Fruit fly (Drosophila melanogaster) whole organism, embryonic: ENCODE measurements around the gene CG2767.
"Not testable (repeated sequence)": the region's sequence is repeated elsewhere in the genome, so short reads cannot be mapped to it uniquely, and the experiment has no call there.

Experiments
- Ada2b ChIP-seq: fragments of 200-800 bp; sonication (Bioruptor generic); IDR thresholded peaks from 2 replicates; pipeline ENCODE4 v1.3.6; 2022; ENCODE audit warnings: missing biosample characterization, missing genetic modification characterization
- Atf-2 ChIP-seq: fragments of 200-800 bp; sonication (Bioruptor generic); optimal IDR thresholded peaks from 2 replicates; lab custom pipeline; 2016; ENCODE audit warnings: missing biosample characterization, missing genetic modification characterization
- BEAF-32 ChIP-seq: fragments of 200-800 bp; sonication (Bioruptor generic); optimal IDR thresholded peaks from 3 replicates; lab custom pipeline; 2017; ENCODE audit warnings: missing biosample characterization, missing genetic modification characterization, mild to moderate bottlenecking, moderate library complexity, missing genetic modification reagents
- CG10267 ChIP-seq: fragments of 200-800 bp; sonication (Bioruptor generic); optimal IDR thresholded peaks from 2 replicates; lab custom pipeline; 2018; ENCODE audit warnings: missing biosample characterization, mild to moderate bottlenecking, missing genetic modification characterization, moderate library complexity
- CG11695 ChIP-seq: fragments of 200-800 bp; sonication (Bioruptor generic); IDR thresholded peaks from 3 replicates; pipeline ENCODE4 v1.3.6; 2022; ENCODE audit warnings: missing biosample characterization, missing genetic modification characterization
- CG11696 ChIP-seq: fragments of 200-800 bp; sonication (Bioruptor generic); IDR thresholded peaks from 2 replicates; pipeline ENCODE4 v1.3.6; 2022; ENCODE audit warnings: missing biosample characterization, missing genetic modification characterization
- CG14441 ChIP-seq: fragments of 200-800 bp; sonication (Bioruptor generic); IDR thresholded peaks from 2 replicates; pipeline ENCODE4 v1.3.6; 2022; ENCODE audit warnings: missing biosample characterization, missing genetic modification characterization
- CG32532 ChIP-seq: fragments of 200-800 bp; sonication (Bioruptor generic); IDR thresholded peaks from 2 replicates; pipeline ENCODE4 v1.3.6; 2022; ENCODE audit warnings: missing biosample characterization, missing genetic modification characterization
- CG8765 ChIP-seq: fragments of 200-800 bp; sonication (Bioruptor generic); IDR thresholded peaks from 2 replicates; pipeline ENCODE4 v1.3.6; 2022; ENCODE audit warnings: missing biosample characterization, missing genetic modification characterization
- CG9215 ChIP-seq: fragments of 200-800 bp; sonication (Bioruptor generic); IDR thresholded peaks from 2 replicates; pipeline ENCODE4 v1.3.6; 2022; ENCODE audit warnings: missing biosample characterization, missing genetic modification characterization
- CkIIα-i1 ChIP-seq: fragments of 200-800 bp; sonication (Bioruptor generic); IDR thresholded peaks from 2 replicates; pipeline ENCODE4 v1.3.6; 2022; ENCODE audit warnings: missing biosample characterization, missing genetic modification characterization
- D19A ChIP-seq: fragments of 200-800 bp; optimal IDR thresholded peaks from 3 replicates; lab custom pipeline; 2019; ENCODE audit warnings: missing biosample characterization, mild to moderate bottlenecking, missing genetic modification characterization, moderate library complexity
- Dbx ChIP-seq: fragments of 200-800 bp; sonication (Bioruptor generic); IDR thresholded peaks from 3 replicates; pipeline ENCODE4 v1.3.6; 2022; ENCODE audit warnings: missing biosample characterization, missing genetic modification characterization
- Dll ChIP-seq: fragments of 200-800 bp; sonication (Bioruptor generic); IDR thresholded peaks from 4 replicates; pipeline ENCODE4 v1.3.6; 2022; ENCODE audit warnings: missing biosample characterization, missing genetic modification characterization; ENCODE audit not compliant: partially characterized antibody
- Dp ChIP-seq: fragments of 200-800 bp; sonication (Bioruptor generic); optimal IDR thresholded peaks from 2 replicates; lab custom pipeline; 2018; ENCODE audit warnings: missing biosample characterization, mild to moderate bottlenecking, missing genetic modification characterization, moderate library complexity
- Drgx ChIP-seq: fragments of 200-800 bp; sonication (Bioruptor generic); IDR thresholded peaks from 2 replicates; pipeline ENCODE4 v1.3.6; 2022; ENCODE audit warnings: missing biosample characterization, missing genetic modification characterization
- E2f1 ChIP-seq: fragments of 200-800 bp; sonication (Bioruptor generic); IDR thresholded peaks from 2 replicates; pipeline ENCODE4 v1.3.6; 2022; ENCODE audit warnings: missing biosample characterization, missing genetic modification characterization
- Lhr ChIP-seq: fragments of 200-800 bp; sonication (Bioruptor generic); optimal IDR thresholded peaks from 3 replicates; lab custom pipeline; 2017; ENCODE audit warnings: mild to moderate bottlenecking, missing biosample characterization, missing genetic modification reagents, missing genetic modification characterization
- Myb ChIP-seq: fragments of 200-800 bp; sonication (Bioruptor generic); optimal IDR thresholded peaks from 2 replicates; lab custom pipeline; 2016; ENCODE audit warnings: missing biosample characterization, missing genetic modification characterization
- NC2α ChIP-seq: fragments of 200-800 bp; sonication (Bioruptor generic); optimal IDR thresholded peaks from 2 replicates; lab custom pipeline; 2016; ENCODE audit warnings: missing biosample characterization, missing genetic modification characterization
- Ptx1 ChIP-seq: fragments of 200-800 bp; sonication (Bioruptor generic); IDR thresholded peaks from 2 replicates; pipeline ENCODE4 v1.3.6; 2022; ENCODE audit warnings: missing biosample characterization, missing genetic modification characterization
- Rfx ChIP-seq: fragments of 200-800 bp; sonication (Bioruptor generic); IDR thresholded peaks from 2 replicates; pipeline ENCODE4 v1.3.6; 2022; ENCODE audit warnings: missing biosample characterization, missing genetic modification characterization
- Scr ChIP-seq: fragments of 200-800 bp; sonication (Bioruptor generic); IDR thresholded peaks from 2 replicates; pipeline ENCODE4 v1.3.6; 2022; ENCODE audit warnings: missing biosample characterization, missing genetic modification characterization; ENCODE audit not compliant: partially characterized antibody
- Trl ChIP-seq, 3 experiments: fragments of >200 bp in 2 of 3; fragments of 200-800 bp in 1 of 3; sonication (Bioruptor generic) in 1 of 3; optimal IDR thresholded peaks; 2 replicates in 1 of 3; 3 replicates in 2 of 3; lab custom pipeline; 2016 to 2017; ENCODE audit warnings: missing biosample characterization in 1 of 3, missing genetic modification characterization in 1 of 3
- YL-1 ChIP-seq: fragments of 200-800 bp; sonication (Bioruptor generic); optimal IDR thresholded peaks from 3 replicates; lab custom pipeline; 2017; ENCODE audit warnings: missing biosample characterization, mild to moderate bottlenecking, missing genetic modification characterization
- al ChIP-seq: fragments of 200-800 bp; sonication (Bioruptor generic); IDR thresholded peaks from 2 replicates; pipeline ENCODE4 v1.3.6; 2022; ENCODE audit warnings: missing biosample characterization, missing genetic modification characterization
- dysf ChIP-seq: fragments of 200-800 bp; sonication (Bioruptor generic); IDR thresholded peaks from 3 replicates; pipeline ENCODE4 v1.3.6; 2022; ENCODE audit warnings: missing biosample characterization, missing genetic modification characterization
- ewg ChIP-seq: fragments of 200-800 bp; sonication (Bioruptor generic); optimal IDR thresholded peaks from 3 replicates; lab custom pipeline; 2017; ENCODE audit warnings: mild to moderate bottlenecking, missing biosample characterization, missing genetic modification reagents, missing genetic modification characterization
- gt ChIP-seq: fragments of 200-800 bp; sonication (Bioruptor generic); IDR thresholded peaks from 2 replicates; pipeline ENCODE4 v1.3.6; 2022; ENCODE audit warnings: missing biosample characterization, missing genetic modification characterization
- hkb ChIP-seq, 2 experiments: fragments of 200-800 bp in 1 of 2; fragments of >200 bp in 1 of 2; sonication (Bioruptor generic) in 1 of 2; IDR thresholded peaks in 1 of 2; optimal IDR thresholded peaks in 1 of 2; 2 replicates each; pipeline versions ENCODE4 v1.3.6 to Lab custom; 2017 to 2022; ENCODE audit warnings: missing biosample characterization in 1 of 2, missing genetic modification characterization in 1 of 2
- odd ChIP-seq: fragments of 200-800 bp; sonication (Bioruptor generic); optimal IDR thresholded peaks from 2 replicates; lab custom pipeline; 2017; ENCODE audit warnings: missing biosample characterization, mild to moderate bottlenecking, missing genetic modification characterization
- onecut ChIP-seq: fragments of 200-800 bp; sonication (Bioruptor generic); IDR thresholded peaks from 2 replicates; pipeline ENCODE4 v1.3.6; 2022; ENCODE audit warnings: missing biosample characterization, missing genetic modification characterization
- pan ChIP-seq, 4 experiments: fragments of >200 bp in 3 of 4; fragments of 200-800 bp in 1 of 4; sonication (Bioruptor generic) in 1 of 4; optimal IDR thresholded peaks in 3 of 4; IDR thresholded peaks in 1 of 4; 2 replicates each; pipeline versions ENCODE4 v1.3.6 to Lab custom; 2017 to 2022; ENCODE audit warnings: missing biosample characterization in 2 of 4, missing genetic modification characterization in 2 of 4, mixed read lengths in 1 of 4
- pfk ChIP-seq: fragments of 200-800 bp; sonication (Bioruptor generic); optimal IDR thresholded peaks from 2 replicates; lab custom pipeline; 2018; ENCODE audit warnings: missing biosample characterization, mild to moderate bottlenecking, missing genetic modification characterization, moderate library complexity
- prd ChIP-seq, 3 experiments: fragments of >200 bp in 2 of 3; fragments of 200-800 bp in 1 of 3; sonication (Bioruptor generic) in 1 of 3; optimal IDR thresholded peaks in 2 of 3; IDR thresholded peaks in 1 of 3; 2 replicates in 2 of 3; 3 replicates in 1 of 3; pipeline versions ENCODE4 v1.3.6 to Lab custom; 2017 to 2022; ENCODE audit warnings: missing biosample characterization in 1 of 3, missing genetic modification characterization in 1 of 3
- pros ChIP-seq: fragments of 200-800 bp; sonication (Bioruptor generic); optimal IDR thresholded peaks from 3 replicates; lab custom pipeline; 2019; ENCODE audit warnings: missing biosample characterization, mild to moderate bottlenecking, missing genetic modification characterization, moderate library complexity
- pzg ChIP-seq: fragments of 200-800 bp; sonication (Bioruptor generic); optimal IDR thresholded peaks from 3 replicates; lab custom pipeline; 2018; ENCODE audit warnings: missing biosample characterization, mild to moderate bottlenecking, missing genetic modification characterization, moderate library complexity
- ranshi ChIP-seq: fragments of 200-800 bp; sonication (Bioruptor generic); IDR thresholded peaks from 2 replicates; pipeline ENCODE4 v1.3.6; 2022; ENCODE audit warnings: missing biosample characterization, missing genetic modification characterization
- stwl ChIP-seq: fragments of 200-800 bp; sonication (Bioruptor generic); optimal IDR thresholded peaks from 3 replicates; lab custom pipeline; 2018; ENCODE audit warnings: missing biosample characterization, mild to moderate bottlenecking, missing genetic modification characterization, moderate library complexity
- tgo ChIP-seq: fragments of 200-800 bp; sonication (Bioruptor generic); IDR thresholded peaks from 3 replicates; pipeline ENCODE4 v1.3.6; 2022; ENCODE audit warnings: missing biosample characterization, missing genetic modification characterization
- unc-4 ChIP-seq: fragments of 200-800 bp; sonication (Bioruptor generic); IDR thresholded peaks from 2 replicates; pipeline ENCODE4 v1.3.6; 2022; ENCODE audit warnings: missing biosample characterization, missing genetic modification characterization; ENCODE audit not compliant: partially characterized antibody
- vvl ChIP-seq: fragments of 200-800 bp; sonication (Bioruptor generic); IDR thresholded peaks from 2 replicates; pipeline ENCODE4 v1.3.6; 2022; ENCODE audit warnings: missing biosample characterization, missing genetic modification characterization
- zfh1 ChIP-seq: fragments of 200-800 bp; sonication (Bioruptor generic); IDR thresholded peaks from 3 replicates; pipeline ENCODE4 v1.3.6; 2022; ENCODE audit warnings: missing biosample characterization, missing genetic modification characterization

Gene CG2767

DNA sequence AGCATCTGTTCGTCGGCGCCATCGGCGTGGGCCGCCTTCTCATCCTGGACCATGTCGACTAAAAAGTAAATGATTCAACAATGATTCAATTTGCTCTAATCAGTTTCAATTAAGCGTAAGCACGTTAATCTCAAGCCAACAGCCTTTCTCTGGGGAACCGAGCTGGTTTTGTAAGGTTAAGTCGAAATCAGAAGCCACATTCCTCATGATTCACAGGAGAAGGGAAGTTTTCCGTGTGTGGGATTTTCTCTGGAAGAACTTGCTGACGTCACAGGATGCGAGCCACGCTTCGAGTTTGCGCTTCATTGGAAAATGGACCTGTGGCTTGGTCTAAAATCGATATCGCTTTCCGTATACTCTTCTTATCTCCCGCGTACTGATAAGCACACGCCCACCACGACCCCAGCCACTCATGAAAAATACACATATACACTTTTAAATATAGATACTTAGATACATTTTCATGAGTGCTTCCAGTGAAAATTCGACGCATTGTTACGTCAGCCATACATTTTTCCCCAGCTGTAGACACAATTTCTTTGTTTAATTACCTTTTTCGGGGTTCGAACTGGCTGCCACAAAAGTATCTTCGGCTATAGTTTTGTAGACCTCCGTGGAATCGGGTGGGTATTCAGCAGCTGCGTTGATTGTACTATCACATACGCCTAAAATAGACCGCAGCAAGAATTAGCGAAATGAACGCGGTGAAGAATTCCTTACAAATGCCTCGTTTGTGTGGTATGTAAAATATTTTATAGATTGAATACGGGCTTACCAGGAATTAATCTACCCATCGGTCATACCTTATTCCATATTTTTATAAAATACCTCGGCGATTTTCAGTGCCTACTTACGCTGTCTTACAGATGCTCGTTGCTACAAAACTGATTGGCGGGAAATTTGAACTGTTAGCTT is 30.6 kb downstream of the CG2767 start (continued):
- no peak for TF ChIP-seq pros
- TF ChIP-seq NC2α = peak; percentile 42
- no peak for TF ChIP-seq pfk

DNA sequence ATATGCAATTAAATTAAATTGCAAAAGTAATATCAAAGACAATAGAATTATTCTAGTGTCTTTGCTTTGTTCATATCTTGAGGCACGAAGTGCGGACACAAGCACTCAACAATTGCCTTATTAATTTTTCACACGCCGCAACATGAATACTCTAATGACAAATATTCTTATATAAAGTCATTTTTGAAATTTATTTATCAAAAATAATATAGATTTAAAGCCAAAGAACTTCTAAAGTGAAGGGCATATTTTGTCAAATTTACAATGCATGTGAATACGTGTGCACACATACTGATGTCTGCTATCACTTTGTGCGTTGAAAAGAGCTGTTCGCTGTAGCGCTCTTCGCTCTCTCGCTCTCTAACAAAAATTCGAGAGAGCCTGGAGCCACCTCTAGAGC is 34.0 kb downstream of the CG2767 start:
- TF ChIP-seq D19A (tag; lab: Kevin White, UChicago) = peak; percentile 57
- peak; percentile 50 for TF ChIP-seq Rfx
- TF ChIP-seq pan (optimal IDR thresholded peaks at IDR 0.05; lab: Kevin White, UChicago); Trl (GFP tag; optimal IDR thresholded peaks at IDR 0.05; lab: Kevin White, UChicago); hkb (optimal IDR thresholded peaks at IDR 0.05; lab: Kevin White, UChicago); prd (optimal IDR thresholded peaks at IDR 0.05; lab: Kevin White, UChicago): not testable (repeated sequence)
- TF ChIP-seq pan (GFP tag; optimal IDR thresholded peaks at IDR 0.05 in 1 of 2, IDR thresholded peaks at IDR 0.05 in 1 of 2) = peak in 1 of 2 experiments; percentile 38
- TF ChIP-seq Trl (optimal IDR thresholded peaks at IDR 0.05; lab: Kevin White, UChicago) = peak in 1 of 2 experiments; percentile 72
- TF ChIP-seq CG9215 = peak; percentile 30; the same call in 1 of the 2 replicates
- TF ChIP-seq E2f1 (GFP tag; lab: Robert Waterston, UW) = peak; percentile 58
- peak; percentile 35; the same call in 1 of the 3 replicates for TF ChIP-seq tgo (GFP tag; lab: Robert Waterston, UW)
- TF ChIP-seq al (GFP tag; lab: Robert Waterston, UW) = 0 out of 2 replicates have a peak, but pooled peaks have one; percentile 22
- peak; percentile 15; the same call in 1 of the 2 replicates for TF ChIP-seq CG11696 (GFP tag; lab: Robert Waterston, UW)
- peak; percentile 57 for TF ChIP-seq vvl
- 0 out of 2 replicates have a peak, but pooled peaks have one; percentile 4 for TF ChIP-seq onecut (GFP tag; lab: Robert Waterston, UW)
- TF ChIP-seq Drgx (GFP tag; lab: Robert Waterston, UW) = peak; percentile 70
- peak; percentile 43; the same call in 2 of the 3 replicates for TF ChIP-seq Dbx (GFP tag; lab: Robert Waterston, UW)
- TF ChIP-seq Ada2b = peak; percentile 51
- TF ChIP-seq hkb (GFP tag; IDR thresholded peaks at IDR 0.05; lab: Robert Waterston, UW) = peak; percentile 64
- peak; percentile 64; the same call in 1 of the 2 replicates for TF ChIP-seq ranshi (GFP tag; lab: Robert Waterston, UW)
- peak; percentile 40; the same call in 1 of the 2 replicates for TF ChIP-seq CG14441 (GFP tag; lab: Robert Waterston, UW)
- TF ChIP-seq prd (GFP tag; IDR thresholded peaks at IDR 0.05; lab: Robert Waterston, UW) = peak; percentile 49; the same call in 2 of the 3 replicates
- TF ChIP-seq CG32532 = peak; percentile 72
- peak; percentile 42; the same call in 1 of the 3 replicates for TF ChIP-seq zfh1 (GFP tag; lab: Robert Waterston, UW)
- TF ChIP-seq Ptx1 = peak; percentile 67
- peak; percentile 68; the same call in 2 of the 3 replicates for TF ChIP-seq dysf
- peak; percentile 59; the same call in 1 of the 3 replicates for TF ChIP-seq CG11695

DNA sequence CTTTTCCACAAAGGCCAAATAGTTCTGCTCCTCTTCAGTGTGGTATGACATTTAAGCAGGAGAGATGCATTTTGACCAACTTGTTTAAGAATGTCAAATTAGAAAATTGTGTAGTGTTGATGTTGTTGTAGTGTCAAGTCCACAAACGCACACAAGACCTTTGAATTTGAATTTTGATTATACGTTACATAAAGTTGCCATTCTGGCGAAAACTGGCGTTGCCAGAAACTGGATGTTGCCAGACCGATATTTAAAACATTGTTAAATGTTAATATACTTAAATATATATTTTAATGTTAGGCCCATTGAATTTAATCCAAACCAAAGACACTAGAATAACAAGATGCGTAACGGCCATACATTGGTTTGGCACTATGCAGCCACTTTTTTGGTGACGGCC is 34.9 kb downstream of the CG2767 start:
- TF ChIP-seq Ada2b (peak; percentile 30; the same call in 1 of the 2 replicates), CG32532 (peak; percentile 42; the same call in 1 of the 2 replicates), hkb (optimal IDR thresholded peaks at IDR 0.05; lab: Kevin White, UChicago) (no peak), hkb (GFP tag; IDR thresholded peaks at IDR 0.05; lab: Robert Waterston, UW) (peak; percentile 39; the same call in 1 of the 2 replicates), gt (GFP tag; lab: Robert Waterston, UW) (no peak), Dll (GFP tag; lab: Robert Waterston, UW) (peak; percentile 32; the same call in 1 of the 4 replicates), Dp (GFP tag; lab: Kevin White, UChicago) (peak; percentile 72), Atf-2 (no peak), CG10267 (tag; lab: Kevin White, UChicago) (peak; percentile 9), odd (no peak), YL-1 (GFP tag; lab: Kevin White, UChicago) (peak; percentile 2), BEAF-32 (peak; percentile 11), stwl (tag; lab: Kevin White, UChicago) (peak; percentile 11), unc-4 (GFP tag; lab: Robert Waterston, UW) (0 out of 2 replicates have a peak, but pooled peaks have one; percentile 22), CG8765 (GFP tag; lab: Robert Waterston, UW) (no peak), pzg (GFP tag; lab: Kevin White, UChicago) (peak; percentile 48), Myb (GFP tag; lab: Kevin White, UChicago) (peak; percentile 91), Lhr (peak; percentile 7), Scr (peak; percentile 47; the same call in 1 of the 2 replicates), ewg (GFP tag; lab: Kevin White, UChicago) (no peak), CkIIα-i1 (GFP tag; lab: Robert Waterston, UW) (no peak)
